Worm (Caenorhabditis elegans) whole organism, young adult: Measurements from ENCODE around the gene mab-3.

Experiments
- B0035.1 ChIP-seq: sonication (generic microtip); optimal IDR thresholded peaks from 2 replicates; lab custom pipeline; 2016; ENCODE audit warnings: missing genetic modification characterization, mild to moderate bottlenecking, missing compliant biosample characterization, missing genotype, missing genetic modification reagents
- F37B4.10 ChIP-seq: fragments of 200-800 bp; sonication (Bioruptor generic); IDR thresholded peaks from 2 replicates; pipeline ENCODE4 v1.3.6; 2022; ENCODE audit warnings: missing genetic modification characterization, missing compliant biosample characterization
- bed-2 ChIP-seq: fragments of 200-800 bp; sonication (Bioruptor generic); IDR thresholded peaks from 2 replicates; pipeline ENCODE4 v1.3.6; 2022; ENCODE audit warnings: missing genetic modification reagents, missing genetic modification characterization, missing compliant biosample characterization
- dpl-1 ChIP-seq: fragments of 150-350 bp; optimal IDR thresholded peaks from 2 replicates; lab custom pipeline; 2014; ENCODE audit warnings: missing biosample characterization, missing genetic modification reagents, missing genetic modification characterization
- efl-1 ChIP-seq: fragments of 150-350 bp; optimal IDR thresholded peaks from 2 replicates; lab custom pipeline; 2014; ENCODE audit warnings: missing biosample characterization, missing genetic modification reagents, missing genetic modification characterization
- ets-4 ChIP-seq: fragments of 200-800 bp; sonication (Bioruptor generic); optimal IDR thresholded peaks from 2 replicates; lab custom pipeline; 2018; ENCODE audit warnings: mild to moderate bottlenecking, missing genetic modification characterization, missing compliant biosample characterization
- hmg-20 ChIP-seq: fragments of 200-800 bp; sonication (Bioruptor generic); IDR thresholded peaks from 2 replicates; pipeline ENCODE4 v1.3.6; 2022; ENCODE audit warnings: missing genetic modification reagents, missing genetic modification characterization, missing compliant biosample characterization
- lin-35 ChIP-seq, 3 experiments: fragments of 150-350 bp in 2 of 3; sonication (generic microtip) in 1 of 3; optimal IDR thresholded peaks; 2 replicates each; lab custom pipeline; 2014 to 2018; ENCODE audit warnings: missing biosample characterization in 3 of 3, missing genetic modification characterization in 3 of 3, missing genetic modification reagents in 3 of 3
- sea-2 ChIP-seq: fragments of 200-800 bp; sonication (Bioruptor generic); IDR thresholded peaks from 2 replicates; pipeline ENCODE4 v1.3.6; 2022; ENCODE audit warnings: missing genetic modification characterization, missing compliant biosample characterization

DNA sequence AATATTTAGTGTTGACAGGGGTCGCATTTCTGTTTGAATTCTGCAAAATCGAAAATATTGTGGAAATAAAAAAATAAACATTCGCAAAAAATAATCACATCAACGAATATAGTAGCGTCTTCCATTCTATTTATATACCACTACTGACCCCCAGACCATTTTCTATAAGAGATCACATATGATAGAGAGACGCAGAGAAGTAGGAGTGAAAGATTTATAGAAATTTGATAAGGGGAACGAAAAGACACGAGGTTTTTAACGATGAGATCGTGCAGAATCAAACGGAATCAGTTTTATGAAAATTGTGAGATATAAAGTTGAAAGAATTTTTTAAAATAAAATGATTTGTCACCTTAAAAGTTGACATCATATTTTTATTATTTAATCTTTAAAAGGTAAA, 20.3 kb downstream of the mab-3 start:
- no peak for TF ChIP-seq efl-1 (GFP tag; lab: Kevin White, UChicago)
- no peak for TF ChIP-seq ets-4
- TF ChIP-seq hmg-20 (GFP tag; lab: Robert Waterston, UW), result no peak
- TF ChIP-seq bed-2 (GFP tag; lab: Robert Waterston, UW), result no peak
- TF ChIP-seq B0035.1 (tag; lab: Kevin White, UChicago), result no peak
- TF ChIP-seq lin-35 (GFP tag; optimal IDR thresholded peaks at IDR 0.05; lab: Kevin White, UChicago), result no peak
- TF ChIP-seq F37B4.10 (GFP tag; lab: Robert Waterston, UW), result no peak
- TF ChIP-seq sea-2, result no peak
- no peak for TF ChIP-seq dpl-1 (GFP tag; lab: Kevin White, UChicago)
